Worm (Caenorhabditis elegans) whole organism, midembryonic: ENCODE results near the gene Y46H3A.4.

Experiments
- T22C8.4 ChIP-seq: fragments of 200-800 bp; sonication (Bioruptor generic); IDR thresholded peaks from 2 replicates; pipeline ENCODE4 v1.3.6; 2022; ENCODE audit warnings: missing genetic modification characterization, missing compliant biosample characterization
- cog-1 ChIP-seq: sonication (generic microtip); optimal IDR thresholded peaks from 2 replicates; lab custom pipeline; 2016; ENCODE audit warnings: missing genetic modification characterization, missing compliant biosample characterization
- flt-1 ChIP-seq: fragments of 200-800 bp; sonication (Bioruptor generic); IDR thresholded peaks from 2 replicates; pipeline ENCODE4 v1.3.6; 2022; ENCODE audit warnings: missing genetic modification characterization, missing compliant biosample characterization
- klf-2 ChIP-seq: fragments of 200-800 bp; sonication (Bioruptor generic); conservative IDR thresholded peaks from 2 replicates; pipeline ENCODE4 v1.3.6; 2022; ENCODE audit warnings: missing genetic modification reagents, missing genetic modification characterization, missing compliant biosample characterization
- med-1 ChIP-seq: sonication (generic microtip); optimal IDR thresholded peaks from 2 replicates; lab custom pipeline; 2017; ENCODE audit warnings: missing genetic modification characterization, mild to moderate bottlenecking, missing compliant biosample characterization, antibody characterized with exemption, missing genetic modification reagents; ENCODE audit not compliant: insufficient read depth
- ref-1 ChIP-seq: fragments of 200-800 bp; sonication (Bioruptor generic); conservative IDR thresholded peaks from 2 replicates; pipeline ENCODE4 v1.3.6; 2022; ENCODE audit warnings: missing genetic modification reagents, missing genetic modification characterization, missing compliant biosample characterization
- tab-1 ChIP-seq: fragments of 200-800 bp; sonication (Bioruptor generic); IDR thresholded peaks from 2 replicates; pipeline ENCODE4 v1.3.6; 2022; ENCODE audit warnings: missing genetic modification characterization, missing compliant biosample characterization
- ztf-23 ChIP-seq: fragments of 200-800 bp; sonication (Bioruptor generic); IDR thresholded peaks from 2 replicates; pipeline ENCODE4 v1.3.6; 2022; ENCODE audit warnings: missing genetic modification reagents, missing genetic modification characterization, missing compliant biosample characterization
- ztf-29 ChIP-seq: fragments of 200-800 bp; sonication (Bioruptor generic); IDR thresholded peaks from 2 replicates; pipeline ENCODE4 v1.3.6; 2022; ENCODE audit warnings: missing genetic modification reagents, missing genetic modification characterization, missing compliant biosample characterization

Gene Y46H3A.4

ce11 chrV:1760682-1761081, 50.3 kb downstream of the Y46H3A.4 start, which contains the start of gene clec-205:
Gene clec-205, plus strand, starts transcription at chrV:1760893.
- no peak for TF ChIP-seq tab-1 (GFP tag; lab: Robert Waterston, UW)
- no peak for TF ChIP-seq med-1 (GFP tag; lab: Kevin White, UChicago)
- no peak for TF ChIP-seq T22C8.4 (GFP tag; lab: Robert Waterston, UW)
- no peak for TF ChIP-seq flt-1 (GFP tag; lab: Robert Waterston, UW)
- no peak for TF ChIP-seq cog-1 (tag; lab: Kevin White, UChicago)
- TF ChIP-seq ztf-29 (GFP tag; lab: Robert Waterston, UW): no peak
- TF ChIP-seq ref-1 (GFP tag; lab: Robert Waterston, UW): no peak
- no peak for TF ChIP-seq klf-2 (GFP tag; lab: Robert Waterston, UW)
- TF ChIP-seq ztf-23 (GFP tag; lab: Robert Waterston, UW): no peak
